Worm (Caenorhabditis elegans): ENCODE data around the gene T28C12.1.

ce11 chrV:6354202-6354601, 22.5 kb downstream of the T28C12.1 start:
- TF ChIP-seq pha-4 (tag; optimal IDR thresholded peaks at IDR 0.05) (no peak), unc-55 (GFP tag; optimal IDR thresholded peaks at IDR 0.05) (no peak)

All from whole organism, late embryonic.